Worm (Caenorhabditis elegans) whole organism, L1 larva: ENCODE results near the gene H02F09.3.

Source experiments
- C04F5.9 ChIP-seq: sonication (generic microtip); optimal IDR thresholded peaks from 2 replicates; lab custom pipeline; 2016; ENCODE audit warnings: missing genetic modification characterization, missing compliant biosample characterization
- C34B4.2 ChIP-seq: sonication (generic microtip); optimal IDR thresholded peaks from 2 replicates; lab custom pipeline; 2017; ENCODE audit warnings: mild to moderate bottlenecking, missing genetic modification characterization, missing compliant biosample characterization
- F16B12.6 ChIP-seq: fragments of 150-350 bp; optimal IDR thresholded peaks from 2 replicates; lab custom pipeline; 2014; ENCODE audit warnings: missing biosample characterization, missing genetic modification characterization
- alr-1 ChIP-seq: fragments of 200-800 bp; sonication (Bioruptor generic); optimal IDR thresholded peaks from 2 replicates; lab custom pipeline; 2018; ENCODE audit warnings: borderline replicate concordance, mild to moderate bottlenecking, missing genetic modification characterization, missing compliant biosample characterization
- ama-1 ChIP-seq: fragments of 150-350 bp; optimal IDR thresholded peaks from 2 replicates; lab custom pipeline; 2014
- blmp-1 ChIP-seq: fragments of 150-350 bp; optimal IDR thresholded peaks from 2 replicates; lab custom pipeline; 2014; ENCODE audit warnings: missing biosample characterization, missing genetic modification characterization
- ceh-63 ChIP-seq: fragments of 200-800 bp; sonication (Bioruptor generic); optimal IDR thresholded peaks from 2 replicates; lab custom pipeline; 2018; ENCODE audit warnings: mild to moderate bottlenecking, missing genetic modification characterization, missing compliant biosample characterization
- ceh-88 ChIP-seq: fragments of 200-800 bp; sonication (Bioruptor generic); IDR thresholded peaks from 2 replicates; pipeline ENCODE4 v1.3.6; 2022; ENCODE audit warnings: missing genetic modification characterization, missing compliant biosample characterization
- dsc-1 ChIP-seq: sonication (generic microtip); optimal IDR thresholded peaks from 2 replicates; lab custom pipeline; 2016; ENCODE audit warnings: mild to moderate bottlenecking, missing genetic modification characterization, missing compliant biosample characterization
- efl-3 ChIP-seq: fragments of 200-800 bp; sonication (Bioruptor generic); optimal IDR thresholded peaks from 2 replicates; lab custom pipeline; 2018; ENCODE audit warnings: mild to moderate bottlenecking, missing genetic modification characterization, missing compliant biosample characterization
- egl-13 ChIP-seq: sonication (generic microtip); optimal IDR thresholded peaks from 2 replicates; lab custom pipeline; 2016; ENCODE audit warnings: missing genotype, missing genetic modification reagents, missing genetic modification characterization, missing compliant biosample characterization
- egl-27 ChIP-seq, 2 experiments: fragments of 150-350 bp in 1 of 2; sonication (generic microtip); optimal IDR thresholded peaks; 3 replicates each; lab custom pipeline; 2017 to 2018; ENCODE audit warnings: missing biosample characterization in 2 of 2, missing genetic modification characterization in 2 of 2, missing genetic modification reagents in 2 of 2
- elt-2 ChIP-seq: sonication (generic microtip); optimal IDR thresholded peaks from 2 replicates; lab custom pipeline; 2016; ENCODE audit warnings: missing genetic modification characterization, mild to moderate bottlenecking, inconsistent platforms, missing compliant biosample characterization, missing genetic modification reagents
- elt-3 ChIP-seq, 6 experiments: fragments of 150-350 bp in 1 of 6; sonication (generic microtip); optimal IDR thresholded peaks; 2 replicates each; lab custom pipeline; 2017 to 2018; ENCODE audit warnings: missing biosample characterization in 6 of 6, missing genetic modification characterization in 6 of 6, inconsistent platforms in 1 of 6
- fkh-10 ChIP-seq: sonication (generic microtip); optimal IDR thresholded peaks from 2 replicates; lab custom pipeline; 2017; ENCODE audit warnings: missing biosample characterization, missing genetic modification reagents, missing genetic modification characterization
- fos-1 ChIP-seq: fragments of 150-350 bp; optimal IDR thresholded peaks from 2 replicates; lab custom pipeline; 2014; ENCODE audit warnings: missing biosample characterization, missing genetic modification characterization
- hlh-17 ChIP-seq: fragments of 200-800 bp; sonication (Bioruptor generic); optimal IDR thresholded peaks from 2 replicates; lab custom pipeline; 2018; ENCODE audit warnings: missing genetic modification characterization, mild to moderate bottlenecking, missing compliant biosample characterization, moderate library complexity, borderline replicate concordance
- hlh-4 ChIP-seq: sonication (generic microtip); optimal IDR thresholded peaks from 2 replicates; lab custom pipeline; 2016; ENCODE audit warnings: mild to moderate bottlenecking, missing genetic modification characterization, missing compliant biosample characterization
- irx-1 ChIP-seq: sonication (generic microtip); optimal IDR thresholded peaks from 2 replicates; lab custom pipeline; 2016; ENCODE audit warnings: missing genetic modification characterization, missing compliant biosample characterization
- lin-14 ChIP-seq: fragments of 200-800 bp; sonication (Bioruptor generic); optimal IDR thresholded peaks from 2 replicates; lab custom pipeline; 2018; ENCODE audit warnings: mild to moderate bottlenecking, missing genetic modification characterization, moderate library complexity, missing compliant biosample characterization
- lin-15B ChIP-seq: fragments of 150-350 bp; sonication (generic microtip); optimal IDR thresholded peaks from 3 replicates; lab custom pipeline; 2014; ENCODE audit warnings: missing biosample characterization, missing genetic modification characterization
- lin-35 ChIP-seq, 2 experiments: fragments of 150-350 bp; optimal IDR thresholded peaks; 2 replicates each; lab custom pipeline; 2014; ENCODE audit warnings: missing biosample characterization in 2 of 2, missing genetic modification characterization in 2 of 2, missing genetic modification reagents in 2 of 2
- lsy-2 ChIP-seq, 2 experiments: fragments of 150-350 bp; optimal IDR thresholded peaks; 2 replicates each; lab custom pipeline; 2014; ENCODE audit warnings: missing biosample characterization in 2 of 2, missing genetic modification characterization in 2 of 2
- mef-2 ChIP-seq: fragments of 150-350 bp; optimal IDR thresholded peaks from 2 replicates; lab custom pipeline; 2014; ENCODE audit warnings: missing biosample characterization, missing genetic modification characterization
- mep-1 ChIP-seq: fragments of 150-350 bp; optimal IDR thresholded peaks from 2 replicates; lab custom pipeline; 2014; ENCODE audit warnings: missing biosample characterization, missing genetic modification characterization
- nhr-12 ChIP-seq: sonication (generic microtip); optimal IDR thresholded peaks from 2 replicates; lab custom pipeline; 2017; ENCODE audit warnings: missing biosample characterization, missing genetic modification characterization
- nhr-20 ChIP-seq: sonication (generic microtip); optimal IDR thresholded peaks from 2 replicates; lab custom pipeline; 2016; ENCODE audit warnings: mild to moderate bottlenecking, missing genetic modification characterization, missing compliant biosample characterization
- nhr-237 ChIP-seq: fragments of 150-350 bp; optimal IDR thresholded peaks from 2 replicates; lab custom pipeline; 2014; ENCODE audit warnings: missing biosample characterization, missing genetic modification characterization
- nhr-71 ChIP-seq: sonication (generic microtip); optimal IDR thresholded peaks from 2 replicates; lab custom pipeline; 2016; ENCODE audit warnings: mild to moderate bottlenecking, missing genetic modification characterization, moderate library complexity, missing compliant biosample characterization
- nhr-76 ChIP-seq: sonication (generic microtip); optimal IDR thresholded peaks from 2 replicates; lab custom pipeline; 2017; ENCODE audit warnings: missing biosample characterization, missing genetic modification characterization
- nhr-77 ChIP-seq: fragments of 150-350 bp; optimal IDR thresholded peaks from 2 replicates; lab custom pipeline; 2014; ENCODE audit warnings: missing biosample characterization, missing genetic modification characterization
- nhr-84 ChIP-seq: sonication (generic microtip); optimal IDR thresholded peaks from 2 replicates; lab custom pipeline; 2017; ENCODE audit warnings: missing biosample characterization, missing genetic modification characterization
- nhr-90 ChIP-seq: sonication (generic microtip); optimal IDR thresholded peaks from 2 replicates; lab custom pipeline; 2016; ENCODE audit warnings: mild to moderate bottlenecking, missing genetic modification characterization, missing compliant biosample characterization; ENCODE audit not compliant: poor library complexity
- pag-3 ChIP-seq: sonication (generic microtip); optimal IDR thresholded peaks from 2 replicates; lab custom pipeline; 2017; ENCODE audit warnings: missing genetic modification characterization, mild to moderate bottlenecking, missing compliant biosample characterization, antibody characterized with exemption, borderline replicate concordance; ENCODE audit not compliant: insufficient read depth
- pax-3 ChIP-seq: fragments of 200-800 bp; sonication (Bioruptor generic); optimal IDR thresholded peaks from 2 replicates; lab custom pipeline; 2018; ENCODE audit warnings: mild to moderate bottlenecking, missing genetic modification characterization, moderate library complexity, missing compliant biosample characterization
- pqm-1 ChIP-seq: sonication (generic microtip); optimal IDR thresholded peaks from 3 replicates; lab custom pipeline; 2017; ENCODE audit warnings: missing biosample characterization, missing genetic modification characterization
- skn-1 ChIP-seq: fragments of 150-350 bp; optimal IDR thresholded peaks from 2 replicates; lab custom pipeline; 2014; ENCODE audit warnings: missing biosample characterization, missing genetic modification characterization
- snpc-4 ChIP-seq: fragments of 150-350 bp; optimal IDR thresholded peaks from 2 replicates; lab custom pipeline; 2014; ENCODE audit warnings: missing biosample characterization, missing genetic modification characterization
- snu-23 ChIP-seq: sonication (generic microtip); optimal IDR thresholded peaks from 2 replicates; lab custom pipeline; 2016; ENCODE audit warnings: missing genetic modification characterization, missing compliant biosample characterization
- sup-37 ChIP-seq: fragments of 200-800 bp; sonication (Bioruptor generic); optimal IDR thresholded peaks from 2 replicates; lab custom pipeline; 2018; ENCODE audit warnings: mild to moderate bottlenecking, missing genetic modification characterization, missing compliant biosample characterization
- swsn-7 ChIP-seq: sonication (generic microtip); optimal IDR thresholded peaks from 2 replicates; lab custom pipeline; 2016; ENCODE audit warnings: missing genetic modification characterization, missing compliant biosample characterization
- tbx-2 ChIP-seq: sonication (generic microtip); optimal IDR thresholded peaks from 2 replicates; lab custom pipeline; 2016; ENCODE audit warnings: missing genetic modification characterization, missing compliant biosample characterization
- tlp-1 ChIP-seq: fragments of 150-350 bp; optimal IDR thresholded peaks from 2 replicates; lab custom pipeline; 2014; ENCODE audit warnings: missing biosample characterization, missing genetic modification characterization
- unc-130 ChIP-seq: fragments of 150-350 bp; optimal IDR thresholded peaks from 2 replicates; lab custom pipeline; 2017; ENCODE audit warnings: missing biosample characterization, missing genetic modification characterization, inconsistent platforms
- unc-62 ChIP-seq: fragments of 150-350 bp; optimal IDR thresholded peaks from 2 replicates; lab custom pipeline; 2014; ENCODE audit warnings: missing biosample characterization, missing genetic modification reagents, missing genetic modification characterization
- unc-86 ChIP-seq: sonication (generic microtip); optimal IDR thresholded peaks from 2 replicates; lab custom pipeline; 2016; ENCODE audit warnings: missing genetic modification characterization, missing compliant biosample characterization
- unc-98 ChIP-seq: fragments of 200-800 bp; sonication (Bioruptor generic); IDR thresholded peaks from 2 replicates; pipeline ENCODE4 v1.3.6; 2022; ENCODE audit warnings: missing genetic modification characterization, missing compliant biosample characterization
- xbp-1 ChIP-seq: sonication (generic microtip); optimal IDR thresholded peaks from 2 replicates; lab custom pipeline; 2016; ENCODE audit warnings: missing genetic modification characterization, missing compliant biosample characterization
- zip-4 ChIP-seq: fragments of 200-800 bp; sonication (Bioruptor generic); optimal IDR thresholded peaks from 2 replicates; lab custom pipeline; 2018; ENCODE audit warnings: mild to moderate bottlenecking, missing genetic modification characterization, moderate library complexity, missing compliant biosample characterization
- ztf-11 ChIP-seq, 2 experiments: sonication (generic microtip); optimal IDR thresholded peaks; 2 replicates each; lab custom pipeline; 2016 to 2017; ENCODE audit warnings: missing genetic modification characterization in 2 of 2, missing biosample characterization in 1 of 2, missing compliant biosample characterization in 1 of 2
- ztf-4 ChIP-seq: fragments of 150-350 bp; optimal IDR thresholded peaks from 2 replicates; lab custom pipeline; 2014; ENCODE audit warnings: missing biosample characterization, missing genetic modification characterization

The H02F09.3 gene

DNA sequence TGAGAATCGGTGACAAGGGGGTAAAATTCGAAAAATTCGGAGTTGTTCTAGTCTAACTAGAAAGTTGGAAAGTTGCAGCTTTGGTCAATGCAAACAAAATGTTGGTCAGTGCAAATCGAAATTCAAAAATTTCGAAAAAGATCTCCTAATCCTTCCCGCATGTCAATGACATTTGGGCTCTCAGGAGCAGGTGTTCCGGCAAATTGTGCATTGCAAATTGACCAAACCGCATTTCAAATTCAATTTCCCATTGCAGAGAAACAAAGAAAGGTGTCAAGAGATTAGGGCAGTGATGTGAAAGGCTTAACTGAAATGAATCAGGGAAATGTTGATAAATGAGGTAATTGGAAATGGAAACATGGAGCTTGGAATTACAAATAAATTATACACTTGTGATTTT lies 45.2 kb upstream of the H02F09.3 start:
- TF ChIP-seq nhr-20 (tag; lab: Kevin White, UChicago), result no peak
- TF ChIP-seq fos-1 (tag; lab: Kevin White, UChicago), result no peak
- TF ChIP-seq nhr-84 (tag; lab: Kevin White, UChicago), result no peak
- TF ChIP-seq elt-2, result no peak
- no peak for TF ChIP-seq alr-1 (tag; lab: Kevin White, UChicago)
- TF ChIP-seq elt-3 (tag; optimal IDR thresholded peaks at IDR 0.05; lab: Kevin White, UChicago), result no peak
- no peak for TF ChIP-seq unc-62 (GFP tag; lab: Kevin White, UChicago)
- TF ChIP-seq ceh-63 (GFP tag; lab: Kevin White, UChicago), result no peak
- TF ChIP-seq unc-130 (tag; lab: Kevin White, UChicago), result no peak
- no peak for TF ChIP-seq lsy-2 (tag; optimal IDR thresholded peaks at IDR 0.05; lab: Kevin White, UChicago)
- TF ChIP-seq C34B4.2, result no peak
- no peak for TF ChIP-seq pax-3
- TF ChIP-seq snpc-4 (tag; lab: Kevin White, UChicago), result no peak
- TF ChIP-seq egl-13 (tag; lab: Kevin White, UChicago), result no peak
- TF ChIP-seq fkh-10 (GFP tag; lab: Kevin White, UChicago), result no peak
- no peak for TF ChIP-seq nhr-12 (tag; lab: Kevin White, UChicago)
- no peak for TF ChIP-seq irx-1 (tag; lab: Kevin White, UChicago)
- TF ChIP-seq, all 84 proteins: peak for 0

DNA sequence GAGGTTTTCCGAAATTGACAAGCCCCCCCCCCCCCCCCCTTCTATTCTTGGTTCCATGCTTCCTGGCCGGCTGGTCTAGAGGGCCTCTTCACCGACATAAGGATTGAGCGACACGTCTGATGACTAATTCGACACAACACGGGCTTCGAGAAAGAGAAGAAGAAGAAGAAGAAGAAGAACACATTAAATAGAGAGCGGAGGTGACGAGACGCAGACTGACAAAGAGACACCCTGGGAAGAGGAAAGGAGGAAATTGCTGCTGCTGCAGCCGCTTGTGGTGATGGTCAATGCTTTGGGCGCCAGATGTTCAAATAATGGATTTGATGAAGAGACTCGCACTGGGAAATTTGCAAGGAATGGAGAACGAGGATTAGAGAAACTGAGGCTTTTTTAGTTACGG lies 43.9 kb upstream of the H02F09.3 start:
- TF ChIP-seq nhr-20 (tag; lab: Kevin White, UChicago), result peak; percentile 38
- TF ChIP-seq efl-3 (GFP tag; lab: Kevin White, UChicago), result no peak
- TF ChIP-seq fos-1 (tag; lab: Kevin White, UChicago), result peak; percentile 8
- TF ChIP-seq pag-3 (tag; lab: Kevin White, UChicago), result no peak
- TF ChIP-seq snpc-4 (tag; lab: Kevin White, UChicago), result no peak
- no peak for TF ChIP-seq unc-98 (GFP tag; lab: Robert Waterston, UW)
- TF ChIP-seq nhr-76, result no peak
- TF ChIP-seq mef-2, result no peak
- TF ChIP-seq nhr-71, result peak; percentile 63
- peak; percentile 85 for TF ChIP-seq lin-14
- no peak for TF ChIP-seq xbp-1 (tag; lab: Kevin White, UChicago)
- TF ChIP-seq mep-1 (tag; lab: Kevin White, UChicago), result peak; percentile 61
- no peak for TF ChIP-seq ztf-4 (tag; lab: Kevin White, UChicago)
- peak in 1 of 2 experiments; percentile 45 for TF ChIP-seq ztf-11 (tag; optimal IDR thresholded peaks at IDR 0.05; lab: Kevin White, UChicago)
- TF ChIP-seq C04F5.9 (tag; lab: Kevin White, UChicago), result no peak
- no peak for TF ChIP-seq tlp-1 (tag; lab: Kevin White, UChicago)
- TF ChIP-seq unc-86 (tag; lab: Kevin White, UChicago), result peak; percentile 32
- TF ChIP-seq lin-15B, result no peak
- TF ChIP-seq hlh-17 (GFP tag; lab: Kevin White, UChicago), result no peak
- peak; percentile 38 for TF ChIP-seq swsn-7 (tag; lab: Kevin White, UChicago)
- TF ChIP-seq pqm-1 (tag; lab: Kevin White, UChicago), result no peak
- TF ChIP-seq nhr-90 (tag; lab: Kevin White, UChicago), result no peak
- peak; percentile 30 to 31 for TF ChIP-seq lsy-2 (tag; optimal IDR thresholded peaks at IDR 0.05; lab: Kevin White, UChicago)
- no peak for TF ChIP-seq hlh-4 (tag; lab: Kevin White, UChicago)
- TF ChIP-seq egl-13 (tag; lab: Kevin White, UChicago), result peak; percentile 23
- peak; percentile 55 for TF ChIP-seq blmp-1
- peak in 1 of 2 experiments; percentile 23 for TF ChIP-seq lin-35 (GFP tag; optimal IDR thresholded peaks at IDR 0.05; lab: Kevin White, UChicago)
- TF ChIP-seq sup-37, result no peak
- no peak for TF ChIP-seq ama-1 (lab: Kevin White, UChicago)
- no peak for TF ChIP-seq nhr-77 (tag; lab: Kevin White, UChicago)
- TF ChIP-seq tbx-2 (tag; lab: Kevin White, UChicago), result peak; percentile 68
- no peak for TF ChIP-seq F16B12.6 (tag; lab: Kevin White, UChicago)
- no peak for TF ChIP-seq irx-1 (tag; lab: Kevin White, UChicago)
- TF ChIP-seq snu-23, result peak; percentile 56
- peak; percentile 73 for TF ChIP-seq skn-1
- TF ChIP-seq egl-27 (tag; optimal IDR thresholded peaks at IDR 0.05; lab: Kevin White, UChicago), result no peak
- no peak for TF ChIP-seq nhr-237
- TF ChIP-seq ceh-88, result no peak
- no peak for TF ChIP-seq zip-4 (GFP tag; lab: Kevin White, UChicago)
- TF ChIP-seq dsc-1, result peak; percentile 80
